Fruit fly (Drosophila melanogaster) whole organism, embryonic: ENCODE results near the gene Irbp.
A peak's percentile ranks its signal among the peaks of the same experiment; 100 is the strongest.

ENCODE experiments used
- Atf-2 ChIP-seq: fragments of 200-800 bp; sonication (Bioruptor generic); optimal IDR thresholded peaks from 2 replicates; lab custom pipeline; 2016; ENCODE audit warnings: missing biosample characterization, missing genetic modification characterization
- Atf3 ChIP-seq: fragments of 200-800 bp; sonication (Bioruptor generic); optimal IDR thresholded peaks from 3 replicates; lab custom pipeline; 2016; ENCODE audit warnings: missing biosample characterization, missing genetic modification characterization
- BEAF-32 ChIP-seq: fragments of 200-800 bp; sonication (Bioruptor generic); optimal IDR thresholded peaks from 3 replicates; lab custom pipeline; 2017; ENCODE audit warnings: missing biosample characterization, missing genetic modification characterization, mild to moderate bottlenecking, moderate library complexity, missing genetic modification reagents
- CG11085 ChIP-seq: fragments of 200-800 bp; sonication (Bioruptor generic); IDR thresholded peaks from 2 replicates; pipeline ENCODE4 v1.3.6; 2022; ENCODE audit warnings: missing biosample characterization, missing genetic modification characterization
- CG11398 ChIP-seq: fragments of 200-800 bp; sonication (Bioruptor generic); optimal IDR thresholded peaks from 2 replicates; lab custom pipeline; 2016; ENCODE audit warnings: missing biosample characterization, missing genetic modification characterization
- CG11723 ChIP-seq: fragments of 200-800 bp; sonication (Bioruptor generic); optimal IDR thresholded peaks from 2 replicates; lab custom pipeline; 2017; ENCODE audit warnings: missing biosample characterization, mild to moderate bottlenecking, missing genetic modification characterization
- CG1233 ChIP-seq: fragments of 200-800 bp; sonication (Bioruptor generic); optimal IDR thresholded peaks from 4 replicates; lab custom pipeline; 2018; ENCODE audit warnings: missing biosample characterization, mild to moderate bottlenecking, missing genetic modification characterization
- CG15514 ChIP-seq: fragments of 200-800 bp; sonication (Bioruptor generic); optimal IDR thresholded peaks from 3 replicates; lab custom pipeline; 2017; ENCODE audit warnings: missing biosample characterization, missing genetic modification characterization, mild to moderate bottlenecking, moderate library complexity, missing genetic modification reagents
- CG17359 ChIP-seq: fragments of 200-800 bp; sonication (Bioruptor generic); optimal IDR thresholded peaks from 3 replicates; lab custom pipeline; 2018; ENCODE audit warnings: missing biosample characterization, mild to moderate bottlenecking, missing genetic modification characterization, moderate library complexity
- CG1832 ChIP-seq: fragments of 200-800 bp; sonication (Bioruptor generic); optimal IDR thresholded peaks from 2 replicates; lab custom pipeline; 2017; ENCODE audit warnings: missing biosample characterization, mild to moderate bottlenecking, missing genetic modification characterization, inconsistent platforms
- CG2116 ChIP-seq: fragments of 200-800 bp; sonication (Bioruptor generic); optimal IDR thresholded peaks from 3 replicates; lab custom pipeline; 2018; ENCODE audit warnings: missing biosample characterization, mild to moderate bottlenecking, missing genetic modification characterization
- CG2199 ChIP-seq: fragments of 200-800 bp; sonication (Bioruptor generic); IDR thresholded peaks from 3 replicates; pipeline ENCODE4 v1.3.6; 2022; ENCODE audit warnings: missing biosample characterization, missing genetic modification characterization
- CG2202 ChIP-seq: fragments of 200-800 bp; sonication (Bioruptor generic); optimal IDR thresholded peaks from 2 replicates; lab custom pipeline; 2018; ENCODE audit warnings: missing biosample characterization, mild to moderate bottlenecking, missing genetic modification characterization
- CG30020 ChIP-seq: fragments of 200-800 bp; optimal IDR thresholded peaks from 2 replicates; lab custom pipeline; 2019; ENCODE audit warnings: missing biosample characterization, mild to moderate bottlenecking, missing genetic modification characterization, moderate library complexity
- CG31224 ChIP-seq: fragments of 200-800 bp; sonication (Bioruptor generic); IDR thresholded peaks from 2 replicates; pipeline ENCODE4 v1.3.6; 2022; ENCODE audit warnings: missing biosample characterization, missing genetic modification characterization
- CG31365 ChIP-seq: fragments of 200-800 bp; sonication (Bioruptor generic); optimal IDR thresholded peaks from 2 replicates; lab custom pipeline; 2018; ENCODE audit warnings: missing biosample characterization, mild to moderate bottlenecking, missing genetic modification characterization
- CG32767 ChIP-seq: fragments of 200-800 bp; sonication (Bioruptor generic); IDR thresholded peaks from 2 replicates; pipeline ENCODE4 v1.3.6; 2022; ENCODE audit warnings: missing biosample characterization, missing genetic modification characterization
- CG4404 ChIP-seq: fragments of 200-800 bp; sonication (Bioruptor generic); IDR thresholded peaks from 2 replicates; pipeline ENCODE4 v1.3.6; 2022; ENCODE audit warnings: missing biosample characterization, missing genetic modification characterization
- CG6175 ChIP-seq: fragments of 200-800 bp; sonication (Bioruptor generic); IDR thresholded peaks from 3 replicates; pipeline ENCODE4 v1.3.6; 2022; ENCODE audit warnings: missing biosample characterization, missing genetic modification characterization
- CG6791 ChIP-seq: fragments of 200-800 bp; sonication (Bioruptor generic); IDR thresholded peaks from 3 replicates; pipeline ENCODE4 v1.3.6; 2022; ENCODE audit warnings: missing biosample characterization, missing genetic modification characterization; ENCODE audit not compliant: partially characterized antibody
- CG7745 ChIP-seq: fragments of 200-800 bp; sonication (Bioruptor generic); optimal IDR thresholded peaks from 2 replicates; lab custom pipeline; 2018; ENCODE audit warnings: missing biosample characterization, mild to moderate bottlenecking, missing genetic modification characterization, moderate library complexity
- CG8359 ChIP-seq: fragments of 200-800 bp; sonication (Bioruptor generic); optimal IDR thresholded peaks from 2 replicates; lab custom pipeline; 2017; ENCODE audit warnings: missing biosample characterization, mild to moderate bottlenecking, missing genetic modification characterization, borderline replicate concordance
- CHES-1-like ChIP-seq: fragments of 200-800 bp; sonication (Bioruptor generic); optimal IDR thresholded peaks from 2 replicates; lab custom pipeline; 2016; ENCODE audit warnings: missing biosample characterization, missing genetic modification characterization
- D19B ChIP-seq: fragments of 200-800 bp; sonication (Bioruptor generic); optimal IDR thresholded peaks from 2 replicates; lab custom pipeline; 2017; ENCODE audit warnings: missing biosample characterization, mild to moderate bottlenecking, missing genetic modification characterization
- Dek ChIP-seq: fragments of 200-800 bp; sonication (Bioruptor generic); optimal IDR thresholded peaks from 3 replicates; lab custom pipeline; 2019; ENCODE audit warnings: missing biosample characterization, mild to moderate bottlenecking, missing genetic modification characterization, moderate library complexity
- Dfd ChIP-seq, 2 experiments: fragments of >200 bp; optimal IDR thresholded peaks; 2 replicates each; lab custom pipeline; 2017; ENCODE audit warnings: missing biosample characterization in 2 of 2, missing genetic modification characterization in 2 of 2
- Dll ChIP-seq: fragments of 200-800 bp; sonication (Bioruptor generic); IDR thresholded peaks from 4 replicates; pipeline ENCODE4 v1.3.6; 2022; ENCODE audit warnings: missing biosample characterization, missing genetic modification characterization; ENCODE audit not compliant: partially characterized antibody
- E2f2 ChIP-seq: fragments of 200-800 bp; sonication (Bioruptor generic); IDR thresholded peaks from 2 replicates; pipeline ENCODE4 v1.3.6; 2022; ENCODE audit warnings: missing biosample characterization, missing genetic modification characterization
- HmgD ChIP-seq: fragments of 200-800 bp; sonication (Bioruptor generic); optimal IDR thresholded peaks from 3 replicates; lab custom pipeline; 2016; ENCODE audit warnings: missing biosample characterization, missing genetic modification characterization
- Hmr ChIP-seq: fragments of 200-800 bp; sonication (Bioruptor generic); optimal IDR thresholded peaks from 3 replicates; lab custom pipeline; 2017; ENCODE audit warnings: mild to moderate bottlenecking, missing biosample characterization, missing genetic modification reagents, missing genetic modification characterization
- Mrtf ChIP-seq: fragments of 200-800 bp; sonication (Bioruptor generic); IDR thresholded peaks from 3 replicates; pipeline ENCODE4 v1.3.6; 2022; ENCODE audit warnings: missing biosample characterization, missing genetic modification characterization
- NC2β ChIP-seq: fragments of 200-800 bp; sonication (Bioruptor generic); optimal IDR thresholded peaks from 2 replicates; lab custom pipeline; 2016; ENCODE audit warnings: missing biosample characterization, missing genetic modification characterization
- NFAT ChIP-seq: fragments of 200-800 bp; sonication (Bioruptor generic); IDR thresholded peaks from 2 replicates; pipeline ENCODE4 v1.3.6; 2022; ENCODE audit warnings: missing biosample characterization, missing genetic modification characterization
- Neu2 ChIP-seq: fragments of 200-800 bp; sonication (Bioruptor generic); optimal IDR thresholded peaks from 3 replicates; lab custom pipeline; 2016; ENCODE audit warnings: missing biosample characterization, missing genetic modification characterization, borderline replicate concordance
- Oli ChIP-seq: fragments of 200-800 bp; sonication (Bioruptor generic); optimal IDR thresholded peaks from 2 replicates; lab custom pipeline; 2018; ENCODE audit warnings: missing biosample characterization, mild to moderate bottlenecking, missing genetic modification characterization, moderate library complexity
- Pdp1 ChIP-seq, 2 experiments: fragments of 200-800 bp; sonication (Bioruptor generic); optimal IDR thresholded peaks; 3 replicates each; lab custom pipeline; 2016; ENCODE audit warnings: missing biosample characterization in 2 of 2, missing genetic modification characterization in 2 of 2, mild to moderate bottlenecking in 1 of 2, moderate library complexity in 1 of 2
- bab2 ChIP-seq: fragments of 200-800 bp; sonication (Bioruptor generic); optimal IDR thresholded peaks from 2 replicates; lab custom pipeline; 2016; ENCODE audit warnings: missing biosample characterization, missing genetic modification characterization
- chif ChIP-seq, 2 experiments: fragments of 200-800 bp; sonication (Bioruptor generic); optimal IDR thresholded peaks; 3 replicates each; lab custom pipeline; 2016; ENCODE audit warnings: missing biosample characterization in 2 of 2, missing genetic modification characterization in 2 of 2
- crc ChIP-seq: fragments of 200-800 bp; sonication (Bioruptor generic); optimal IDR thresholded peaks from 2 replicates; lab custom pipeline; 2016; ENCODE audit warnings: missing biosample characterization, missing genetic modification characterization
- dan ChIP-seq: fragments of 200-800 bp; sonication (Bioruptor generic); IDR thresholded peaks from 2 replicates; pipeline ENCODE4 v1.3.6; 2022; ENCODE audit warnings: missing biosample characterization, missing genetic modification characterization
- danr ChIP-seq: fragments of 200-800 bp; sonication (Bioruptor generic); IDR thresholded peaks from 2 replicates; pipeline ENCODE4 v1.3.6; 2022; ENCODE audit warnings: missing biosample characterization, missing genetic modification characterization
- dpn ChIP-seq, 2 experiments: fragments of 200-800 bp; sonication (Bioruptor generic); optimal IDR thresholded peaks; 3 replicates each; lab custom pipeline; 2016; ENCODE audit warnings: missing biosample characterization in 2 of 2, missing genetic modification characterization in 2 of 2
- fd3F ChIP-seq: fragments of 200-800 bp; sonication (Bioruptor generic); optimal IDR thresholded peaks from 2 replicates; lab custom pipeline; 2018; ENCODE audit warnings: missing biosample characterization, mild to moderate bottlenecking, missing genetic modification characterization, moderate library complexity
- fd64A ChIP-seq: fragments of 200-800 bp; sonication (Bioruptor generic); optimal IDR thresholded peaks from 3 replicates; lab custom pipeline; 2018; ENCODE audit warnings: missing biosample characterization, mild to moderate bottlenecking, missing genetic modification characterization
- hbn ChIP-seq: fragments of 200-800 bp; sonication (Bioruptor generic); IDR thresholded peaks from 2 replicates; pipeline ENCODE4 v1.3.6; 2022; ENCODE audit warnings: missing biosample characterization, missing genetic modification characterization; ENCODE audit not compliant: partially characterized antibody
- ken ChIP-seq: fragments of 200-800 bp; sonication (Bioruptor generic); IDR thresholded peaks from 3 replicates; pipeline ENCODE4 v1.3.6; 2022; ENCODE audit warnings: missing biosample characterization, missing genetic modification characterization
- sqz ChIP-seq: fragments of 200-800 bp; sonication (Bioruptor generic); optimal IDR thresholded peaks from 3 replicates; lab custom pipeline; 2018; ENCODE audit warnings: missing biosample characterization, mild to moderate bottlenecking, missing genetic modification characterization
- tgo ChIP-seq: fragments of 200-800 bp; sonication (Bioruptor generic); IDR thresholded peaks from 3 replicates; pipeline ENCODE4 v1.3.6; 2022; ENCODE audit warnings: missing biosample characterization, missing genetic modification characterization
- tx ChIP-seq: fragments of 200-800 bp; sonication (Bioruptor generic); optimal IDR thresholded peaks from 2 replicates; lab custom pipeline; 2016; ENCODE audit warnings: missing biosample characterization, missing genetic modification characterization
- vnd ChIP-seq: fragments of 200-800 bp; sonication (Bioruptor generic); IDR thresholded peaks from 3 replicates; pipeline ENCODE4 v1.3.6; 2022; ENCODE audit warnings: missing biosample characterization, missing genetic modification characterization; ENCODE audit not compliant: partially characterized antibody

The Irbp gene

DNA sequence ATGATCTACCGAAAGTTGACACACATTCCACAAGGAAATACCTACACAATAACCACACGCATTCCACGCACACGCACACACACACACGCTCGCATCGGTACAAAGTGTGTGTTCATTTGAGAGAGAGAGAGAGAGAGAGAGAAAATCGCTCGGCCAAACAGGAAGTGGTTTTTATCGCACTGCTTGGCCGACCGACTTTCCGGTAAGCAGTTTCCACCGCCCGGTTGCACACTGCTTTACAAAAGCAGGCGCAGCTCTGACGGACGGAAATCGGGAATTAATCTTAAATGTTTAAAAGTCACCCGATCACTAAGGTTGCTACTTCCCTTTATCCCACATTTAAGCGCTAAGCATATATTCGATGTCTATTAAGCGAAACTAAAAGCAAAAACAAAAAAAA is 17.0 kb upstream of the Irbp start:
- TF ChIP-seq CG31365 (tag; lab: Kevin White, UChicago) (peak; percentile 96), hbn (GFP tag; lab: Robert Waterston, UW) (no peak), CG11723 (GFP tag; lab: Kevin White, UChicago) (peak; percentile 69), NFAT (peak; percentile 26; the same call in 1 of the 2 replicates), Mrtf (GFP tag; lab: Robert Waterston, UW) (peak; percentile 62; the same call in 2 of the 3 replicates), CG17359 (tag; lab: Kevin White, UChicago) (no peak), Atf3 (GFP tag; lab: Kevin White, UChicago) (peak; percentile 23), Dfd (GFP tag; optimal IDR thresholded peaks at IDR 0.05; lab: Kevin White, UChicago) (peak in 1 of 2 experiments; percentile 32), NC2β (GFP tag; lab: Kevin White, UChicago) (no peak), tx (GFP tag; lab: Kevin White, UChicago) (peak; percentile 2), CG2199 (GFP tag; lab: Robert Waterston, UW) (0 out of 3 replicates have a peak, but pooled peaks have one; percentile 21), CG6175 (GFP tag; lab: Robert Waterston, UW) (no peak), E2f2 (GFP tag; lab: Robert Waterston, UW) (no peak), Dek (tag; lab: Kevin White, UChicago) (no peak), CG6791 (GFP tag; lab: Robert Waterston, UW) (0 out of 3 replicates have a peak, but pooled peaks have one; percentile 19), CG31224 (GFP tag; lab: Robert Waterston, UW) (0 out of 2 replicates have a peak, but pooled peaks have one; percentile 7), chif (GFP tag; optimal IDR thresholded peaks at IDR 0.05; lab: Kevin White, UChicago) (peak; percentile 33 to 75), bab2 (GFP tag; lab: Kevin White, UChicago) (no peak), fd64A (GFP tag; lab: Kevin White, UChicago) (peak; percentile 70), crc (GFP tag; lab: Kevin White, UChicago) (peak; percentile 44), ken (GFP tag; lab: Robert Waterston, UW) (peak; percentile 74; the same call in 1 of the 3 replicates), Hmr (GFP tag; lab: Kevin White, UChicago) (peak; percentile 51), CG8359 (GFP tag; lab: Kevin White, UChicago) (peak; percentile 78), HmgD (GFP tag; lab: Kevin White, UChicago) (peak; percentile 59), D19B (no peak), CG1233 (GFP tag; lab: Kevin White, UChicago) (peak; percentile 88), fd3F (no peak), CG11398 (GFP tag; lab: Kevin White, UChicago) (peak; percentile 60), sqz (GFP tag; lab: Kevin White, UChicago) (peak; percentile 72), CG32767 (GFP tag; lab: Robert Waterston, UW) (no peak), dan (GFP tag; lab: Robert Waterston, UW) (no peak), Oli (tag; lab: Kevin White, UChicago) (peak; percentile 63), CG15514 (GFP tag; lab: Kevin White, UChicago) (peak; percentile 51), CG30020 (tag; lab: Kevin White, UChicago) (no peak), CHES-1-like (GFP tag; lab: Kevin White, UChicago) (no peak), CG7745 (tag; lab: Kevin White, UChicago) (no peak), CG11085 (0 out of 2 replicates have a peak, but pooled peaks have one; percentile 47), BEAF-32 (no peak), danr (no peak), CG1832 (peak; percentile 27), vnd (no peak), CG2202 (tag; lab: Kevin White, UChicago) (peak; percentile 76), Pdp1 (GFP tag; optimal IDR thresholded peaks at IDR 0.05; lab: Kevin White, UChicago) (peak in 1 of 2 experiments; percentile 50), Neu2 (peak; percentile 61), CG4404 (GFP tag; lab: Robert Waterston, UW) (peak; percentile 63), Atf-2 (GFP tag; lab: Kevin White, UChicago) (peak; percentile 54), tgo (GFP tag; lab: Robert Waterston, UW) (peak; percentile 37; the same call in 1 of the 3 replicates), CG2116 (GFP tag; lab: Kevin White, UChicago) (peak; percentile 51), Dll (no peak), dpn (GFP tag; optimal IDR thresholded peaks at IDR 0.05; lab: Kevin White, UChicago) (peak; percentile 2 to 73)
